Fruit fly (Drosophila melanogaster) whole organism, pupa: ENCODE results near the gene CG4991.

ENCODE experiments used
- CG12605 ChIP-seq: fragments of 200-800 bp; sonication (Bioruptor generic); IDR thresholded peaks from 2 replicates; pipeline ENCODE4 v1.3.6; 2022; ENCODE audit warnings: missing biosample characterization, missing genetic modification characterization
- CG14655 ChIP-seq: fragments of 200-800 bp; sonication (Bioruptor generic); optimal IDR thresholded peaks from 3 replicates; lab custom pipeline; 2017; ENCODE audit warnings: mild to moderate bottlenecking, missing biosample characterization, missing genetic modification reagents, missing genetic modification characterization
- CG15710 ChIP-seq: fragments of 200-800 bp; sonication (Bioruptor generic); optimal IDR thresholded peaks from 2 replicates; lab custom pipeline; 2018; ENCODE audit warnings: missing biosample characterization, mild to moderate bottlenecking, missing genetic modification characterization, moderate library complexity
- CG17806 ChIP-seq: fragments of 200-800 bp; sonication (Bioruptor generic); optimal IDR thresholded peaks from 2 replicates; lab custom pipeline; 2018; ENCODE audit warnings: missing biosample characterization, mild to moderate bottlenecking, missing genetic modification characterization, moderate library complexity
- CG32121 ChIP-seq: fragments of 200-800 bp; sonication (Bioruptor generic); IDR thresholded peaks from 2 replicates; pipeline ENCODE4 v1.3.6; 2022; ENCODE audit warnings: missing biosample characterization, missing genetic modification characterization
- CG4496 ChIP-seq: fragments of 200-800 bp; sonication (Bioruptor generic); IDR thresholded peaks from 3 replicates; pipeline ENCODE4 v1.3.6; 2022; ENCODE audit warnings: missing biosample characterization, missing genetic modification characterization
- CG8159 ChIP-seq: fragments of 200-800 bp; sonication (Bioruptor generic); optimal IDR thresholded peaks from 3 replicates; lab custom pipeline; 2018; ENCODE audit warnings: missing biosample characterization, mild to moderate bottlenecking, missing genetic modification characterization, moderate library complexity
- CG8301 ChIP-seq: fragments of 200-800 bp; sonication (Bioruptor generic); optimal IDR thresholded peaks from 2 replicates; lab custom pipeline; 2018; ENCODE audit warnings: missing biosample characterization, mild to moderate bottlenecking, missing genetic modification characterization
- Pif1A ChIP-seq: fragments of 200-800 bp; sonication (Bioruptor generic); optimal IDR thresholded peaks from 3 replicates; lab custom pipeline; 2016; ENCODE audit warnings: missing biosample characterization, missing genetic modification characterization
- Snoo ChIP-seq: fragments of 200-800 bp; sonication (Bioruptor generic); optimal IDR thresholded peaks from 3 replicates; lab custom pipeline; 2017; ENCODE audit warnings: missing biosample characterization, mild to moderate bottlenecking, missing genetic modification characterization, inconsistent platforms
- fd96Ca ChIP-seq: fragments of 200-800 bp; sonication (Bioruptor generic); IDR thresholded peaks from 3 replicates; pipeline ENCODE4 v1.3.6; 2022; ENCODE audit warnings: missing biosample characterization, missing genetic modification characterization
- gl ChIP-seq: fragments of 200-800 bp; sonication (Bioruptor generic); optimal IDR thresholded peaks from 2 replicates; lab custom pipeline; 2018; ENCODE audit warnings: missing biosample characterization, mild to moderate bottlenecking, missing genetic modification characterization
- rn ChIP-seq: fragments of 200-800 bp; sonication (Bioruptor generic); IDR thresholded peaks from 2 replicates; pipeline ENCODE4 v1.3.6; 2022; ENCODE audit warnings: missing biosample characterization, missing genetic modification characterization

- TF ChIP-seq CG32121 (GFP tag; lab: Robert Waterston, UW) (no peak), CG4496 (GFP tag; lab: Robert Waterston, UW) (no peak), fd96Ca (GFP tag; lab: Robert Waterston, UW) (0 out of 3 replicates have a peak, but pooled peaks have one; percentile 19), CG12605 (GFP tag; lab: Robert Waterston, UW) (no peak), CG14655 (GFP tag; lab: Kevin White, UChicago) (no peak), CG8301 (tag; lab: Kevin White, UChicago) (no peak), Pif1A (GFP tag; lab: Kevin White, UChicago) (no peak), gl (tag; lab: Kevin White, UChicago) (no peak), CG15710 (tag; lab: Kevin White, UChicago) (no peak), rn (GFP tag; lab: Robert Waterston, UW) (no peak), CG8159 (no peak), Snoo (no peak), CG17806 (tag; lab: Kevin White, UChicago) (no peak)
Observed at dm6 chrX:17109673-17110072, 18.0 kb downstream of the CG4991 start.
